Fruit fly (Drosophila melanogaster) whole organism, pupa: ENCODE results near the gene Pep.

Experiments
- CG10348 ChIP-seq: fragments of 200-800 bp; sonication (Bioruptor generic); IDR thresholded peaks from 2 replicates; pipeline ENCODE4 v1.3.6; 2022; ENCODE audit warnings: missing biosample characterization, missing genetic modification characterization
- CG12605 ChIP-seq: fragments of 200-800 bp; sonication (Bioruptor generic); IDR thresholded peaks from 2 replicates; pipeline ENCODE4 v1.3.6; 2022; ENCODE audit warnings: missing biosample characterization, missing genetic modification characterization
- CG15710 ChIP-seq: fragments of 200-800 bp; sonication (Bioruptor generic); optimal IDR thresholded peaks from 2 replicates; lab custom pipeline; 2018; ENCODE audit warnings: missing biosample characterization, mild to moderate bottlenecking, missing genetic modification characterization, moderate library complexity
- CG17806 ChIP-seq: fragments of 200-800 bp; sonication (Bioruptor generic); optimal IDR thresholded peaks from 2 replicates; lab custom pipeline; 2018; ENCODE audit warnings: missing biosample characterization, mild to moderate bottlenecking, missing genetic modification characterization, moderate library complexity
- CG32121 ChIP-seq: fragments of 200-800 bp; sonication (Bioruptor generic); IDR thresholded peaks from 2 replicates; pipeline ENCODE4 v1.3.6; 2022; ENCODE audit warnings: missing biosample characterization, missing genetic modification characterization
- CG4496 ChIP-seq: fragments of 200-800 bp; sonication (Bioruptor generic); IDR thresholded peaks from 3 replicates; pipeline ENCODE4 v1.3.6; 2022; ENCODE audit warnings: missing biosample characterization, missing genetic modification characterization
- CG8159 ChIP-seq: fragments of 200-800 bp; sonication (Bioruptor generic); optimal IDR thresholded peaks from 3 replicates; lab custom pipeline; 2018; ENCODE audit warnings: missing biosample characterization, mild to moderate bottlenecking, missing genetic modification characterization, moderate library complexity
- CG8301 ChIP-seq: fragments of 200-800 bp; sonication (Bioruptor generic); optimal IDR thresholded peaks from 2 replicates; lab custom pipeline; 2018; ENCODE audit warnings: missing biosample characterization, mild to moderate bottlenecking, missing genetic modification characterization
- D1 ChIP-seq: fragments of 200-800 bp; sonication (Bioruptor generic); optimal IDR thresholded peaks from 2 replicates; lab custom pipeline; 2018; ENCODE audit warnings: missing biosample characterization, mild to moderate bottlenecking, missing genetic modification characterization, moderate library complexity
- EcR ChIP-seq: fragments of 200-800 bp; sonication (Bioruptor generic); optimal IDR thresholded peaks from 3 replicates; lab custom pipeline; 2019; ENCODE audit warnings: missing biosample characterization, missing genetic modification characterization, mild to moderate bottlenecking, moderate library complexity, missing genetic modification reagents
- Ets98B ChIP-seq: fragments of 200-800 bp; sonication (Bioruptor generic); IDR thresholded peaks from 2 replicates; pipeline ENCODE4 v1.3.6; 2022; ENCODE audit warnings: missing biosample characterization, missing genetic modification characterization
- fd96Ca ChIP-seq: fragments of 200-800 bp; sonication (Bioruptor generic); IDR thresholded peaks from 3 replicates; pipeline ENCODE4 v1.3.6; 2022; ENCODE audit warnings: missing biosample characterization, missing genetic modification characterization

DNA sequence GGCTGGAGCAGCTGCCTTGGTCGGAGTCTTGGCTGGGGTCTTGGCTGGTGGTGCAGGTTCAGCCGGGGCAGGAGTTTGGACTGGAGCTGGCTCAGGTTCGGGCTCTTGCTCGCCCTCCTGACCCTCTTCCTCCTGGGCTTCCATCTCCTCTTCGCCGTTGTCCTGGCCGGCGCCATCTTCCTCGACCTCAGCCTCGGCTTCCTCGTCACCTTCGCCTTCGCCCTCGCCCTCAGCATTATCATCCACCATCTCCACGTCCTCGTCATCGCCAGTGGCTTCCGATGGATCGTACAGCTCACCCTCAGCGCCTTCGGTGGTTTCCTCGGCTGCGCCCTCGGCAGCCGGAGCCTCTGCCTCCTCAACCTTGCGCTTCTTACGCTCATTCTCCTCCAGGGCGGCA, 6.2 kb downstream of the Pep start:
- TF ChIP-seq fd96Ca (no peak), EcR (GFP tag; lab: Kevin White, UChicago) (no peak), CG12605 (no peak), Ets98B (GFP tag; lab: Robert Waterston, UW) (no peak), D1 (tag; lab: Kevin White, UChicago) (no peak), CG4496 (GFP tag; lab: Robert Waterston, UW) (no peak), CG32121 (GFP tag; lab: Robert Waterston, UW) (no peak), CG17806 (no peak), CG10348 (no peak), CG15710 (no peak), CG8159 (tag; lab: Kevin White, UChicago) (no peak), CG8301 (no peak)
